Worm (Caenorhabditis elegans): ENCODE results near the gene spp-3.

The spp-3 gene

DNA sequence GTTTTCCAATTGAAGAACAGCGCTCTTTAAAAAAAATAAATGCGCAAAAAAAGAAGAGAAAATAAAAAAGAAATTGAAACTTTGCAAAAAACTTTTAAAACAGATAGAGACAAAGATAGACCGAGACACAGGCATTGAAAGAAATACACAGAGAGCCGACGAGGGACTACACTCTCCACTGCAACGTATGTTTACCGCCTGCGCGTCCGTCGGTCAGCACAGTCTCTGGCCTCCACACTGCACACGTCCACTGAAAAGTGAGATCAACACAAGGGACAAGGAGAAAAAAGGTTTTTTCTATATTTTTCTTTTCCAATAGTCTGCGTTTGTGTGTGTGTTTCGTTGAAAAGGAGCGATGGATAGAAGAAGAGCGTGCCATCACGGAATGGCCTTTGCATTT lies 8.7 kb downstream of the spp-3 start (continued):
- TF ChIP-seq dpl-1 (GFP tag; optimal IDR thresholded peaks at IDR 0.05): peak in 2 of 3 experiments; percentile 15 to 27
- no peak for TF ChIP-seq ces-1 (GFP tag; optimal IDR thresholded peaks at IDR 0.05)
- no peak for TF ChIP-seq Y116A8C.19 (tag; optimal IDR thresholded peaks at IDR 0.05; ENCODE audit: borderline replicate concordance)
- peak; percentile 51 for TF ChIP-seq blmp-1 (tag; optimal IDR thresholded peaks at IDR 0.05)
- TF ChIP-seq C04F5.9 (tag; optimal IDR thresholded peaks at IDR 0.05): no peak
- peak; percentile 54 to 56 for TF ChIP-seq egl-27 (tag; optimal IDR thresholded peaks at IDR 0.05)
- no peak for TF ChIP-seq unc-98 (GFP tag; IDR thresholded peaks at IDR 0.05)
- TF ChIP-seq sup-37 (GFP tag; optimal IDR thresholded peaks at IDR 0.05): no peak
- TF ChIP-seq elt-3 (tag; optimal IDR thresholded peaks at IDR 0.05): peak in 3 of 6 experiments; percentile 14 to 65 (median 49)
- TF ChIP-seq tlp-1 (tag; optimal IDR thresholded peaks at IDR 0.05): no peak
- TF ChIP-seq egl-13 (tag; optimal IDR thresholded peaks at IDR 0.05): no peak
- no peak; the same call in 1 of the 2 replicates for TF ChIP-seq nhr-19 (GFP tag; conservative IDR thresholded peaks at IDR 0.05)
- no peak for TF ChIP-seq hlh-17 (GFP tag; optimal IDR thresholded peaks at IDR 0.05; ENCODE audit: borderline replicate concordance)
- TF ChIP-seq alr-1 (tag; optimal IDR thresholded peaks at IDR 0.05; ENCODE audit: borderline replicate concordance): no peak
- no peak for TF ChIP-seq dsc-1 (tag; optimal IDR thresholded peaks at IDR 0.05)
- no peak for TF ChIP-seq efl-3 (GFP tag; optimal IDR thresholded peaks at IDR 0.05)
- TF ChIP-seq hlh-4 (tag; optimal IDR thresholded peaks at IDR 0.05): no peak
- no peak for TF ChIP-seq zip-4 (GFP tag; optimal IDR thresholded peaks at IDR 0.05)
- TF ChIP-seq irx-1 (tag; optimal IDR thresholded peaks at IDR 0.05): peak; percentile 38
- TF ChIP-seq ets-5 (GFP tag; IDR thresholded peaks at IDR 0.05): no peak
- TF ChIP-seq mef-2 (tag; optimal IDR thresholded peaks at IDR 0.05): peak; percentile 34
- peak; percentile 47 for TF ChIP-seq isw-1 (GFP tag; IDR thresholded peaks at IDR 0.05)
- TF ChIP-seq rnt-1 (tag; optimal IDR thresholded peaks at IDR 0.05): peak; percentile 57
- peak; percentile 4 for TF ChIP-seq unc-86 (tag; optimal IDR thresholded peaks at IDR 0.05)
- no peak for TF ChIP-seq sptf-1 (tag; optimal IDR thresholded peaks at IDR 0.05)
- TF ChIP-seq vab-15 (tag; optimal IDR thresholded peaks at IDR 0.05): no peak
- TF ChIP-seq nhr-28 (tag; optimal IDR thresholded peaks at IDR 0.05): no peak
- TF ChIP-seq fos-1 (tag; optimal IDR thresholded peaks at IDR 0.05): no peak
- no peak for TF ChIP-seq grh-1 (GFP tag; IDR thresholded peaks at IDR 0.05)
- peak; percentile 60 for TF ChIP-seq nhr-237 (tag; optimal IDR thresholded peaks at IDR 0.05)
- peak; percentile 65 for TF ChIP-seq swsn-7 (tag; optimal IDR thresholded peaks at IDR 0.05)
- no peak for TF ChIP-seq sox-4 (tag; optimal IDR thresholded peaks at IDR 0.05)
- no peak for TF ChIP-seq nhr-76 (tag; optimal IDR thresholded peaks at IDR 0.05)
- peak; percentile 13 for TF ChIP-seq fkh-10 (GFP tag; optimal IDR thresholded peaks at IDR 0.05)
- no peak for TF ChIP-seq lin-15B (tag; optimal IDR thresholded peaks at IDR 0.05)
- peak in 1 of 2 experiments; percentile 65 for TF ChIP-seq mdl-1 (tag; optimal IDR thresholded peaks at IDR 0.05)
- TF ChIP-seq snpc-4 (tag; optimal IDR thresholded peaks at IDR 0.05): no peak
- TF ChIP-seq nhr-85 (tag): peak; percentile 80
- no peak for TF ChIP-seq lin-39 (tag; optimal IDR thresholded peaks at IDR 0.05)
- no peak for TF ChIP-seq C16A3.4 (tag; optimal IDR thresholded peaks at IDR 0.05)
- TF ChIP-seq nhr-90 (tag; optimal IDR thresholded peaks at IDR 0.05; ENCODE audit: poor library complexity): peak; percentile 20
- no peak for TF ChIP-seq aha-1 (tag; optimal IDR thresholded peaks at IDR 0.05)
- peak; percentile 58 for TF ChIP-seq tbx-2 (tag; optimal IDR thresholded peaks at IDR 0.05)
- peak; percentile 58 for TF ChIP-seq mep-1 (tag; optimal IDR thresholded peaks at IDR 0.05)
- TF ChIP-seq mab-9 (GFP tag; IDR thresholded peaks at IDR 0.05): no peak
